Fruit fly (Drosophila melanogaster) whole organism, embryonic: ENCODE data around the gene Trax.

Experiments
- Ada2b ChIP-seq: fragments of 200-800 bp; sonication (Bioruptor generic); IDR thresholded peaks from 2 replicates; pipeline ENCODE4 v1.3.6; 2022; ENCODE audit warnings: missing biosample characterization, missing genetic modification characterization
- CG10321 ChIP-seq: fragments of 200-800 bp; sonication (Bioruptor generic); IDR thresholded peaks from 2 replicates; pipeline ENCODE4 v1.3.6; 2022; ENCODE audit warnings: missing biosample characterization, missing genetic modification characterization
- CG11723 ChIP-seq: fragments of 200-800 bp; sonication (Bioruptor generic); optimal IDR thresholded peaks from 2 replicates; lab custom pipeline; 2017; ENCODE audit warnings: missing biosample characterization, mild to moderate bottlenecking, missing genetic modification characterization
- CG13775 ChIP-seq: fragments of 200-800 bp; sonication (Bioruptor generic); optimal IDR thresholded peaks from 3 replicates; lab custom pipeline; 2017; ENCODE audit warnings: missing biosample characterization, mild to moderate bottlenecking, missing genetic modification characterization
- CG15269 ChIP-seq: fragments of 200-800 bp; sonication (Bioruptor generic); optimal IDR thresholded peaks from 2 replicates; lab custom pipeline; 2018; ENCODE audit warnings: missing biosample characterization, mild to moderate bottlenecking, missing genetic modification characterization, moderate library complexity
- CG18011 ChIP-seq: fragments of 200-800 bp; sonication (Bioruptor generic); optimal IDR thresholded peaks from 2 replicates; lab custom pipeline; 2017; ENCODE audit warnings: missing biosample characterization, missing genetic modification characterization, mild to moderate bottlenecking, moderate library complexity, missing genotype
- CG30431 ChIP-seq: fragments of 200-800 bp; sonication (Bioruptor generic); optimal IDR thresholded peaks from 2 replicates; lab custom pipeline; 2017; ENCODE audit warnings: missing biosample characterization, missing genetic modification characterization
- CG31365 ChIP-seq: fragments of 200-800 bp; sonication (Bioruptor generic); optimal IDR thresholded peaks from 2 replicates; lab custom pipeline; 2018; ENCODE audit warnings: missing biosample characterization, mild to moderate bottlenecking, missing genetic modification characterization
- CG3726 ChIP-seq: fragments of 200-800 bp; sonication (Bioruptor generic); IDR thresholded peaks from 3 replicates; pipeline ENCODE4, ENCODE4 v1.3.6; 2022; ENCODE audit warnings: missing biosample characterization, missing genetic modification characterization
- CG42726 ChIP-seq: fragments of 200-800 bp; sonication (Bioruptor generic); IDR thresholded peaks from 2 replicates; pipeline ENCODE4 v1.3.6; 2022; ENCODE audit warnings: missing biosample characterization, missing genetic modification characterization; ENCODE audit not compliant: partially characterized antibody
- CG4282 ChIP-seq: fragments of 200-800 bp; sonication (Bioruptor generic); optimal IDR thresholded peaks from 2 replicates; lab custom pipeline; 2016; ENCODE audit warnings: missing biosample characterization, missing genetic modification characterization
- CG4328 ChIP-seq: fragments of 200-800 bp; sonication (Bioruptor generic); optimal IDR thresholded peaks from 3 replicates; lab custom pipeline; 2017; ENCODE audit warnings: missing biosample characterization, missing genetic modification reagents, missing genetic modification characterization
- CG6254 ChIP-seq: fragments of 200-800 bp; sonication (Bioruptor generic); optimal IDR thresholded peaks from 3 replicates; lab custom pipeline; 2017; ENCODE audit warnings: mild to moderate bottlenecking, missing biosample characterization, missing genetic modification reagents, missing genetic modification characterization
- CG6272 ChIP-seq: fragments of 200-800 bp; sonication (Bioruptor generic); IDR thresholded peaks from 2 replicates; pipeline ENCODE4 v1.3.6; 2022; ENCODE audit warnings: missing biosample characterization, missing genetic modification characterization
- CG7556 ChIP-seq: fragments of 200-800 bp; sonication (Bioruptor generic); optimal IDR thresholded peaks from 2 replicates; lab custom pipeline; 2017; ENCODE audit warnings: missing biosample characterization, mild to moderate bottlenecking, missing genetic modification characterization
- CG8924 ChIP-seq: fragments of 200-800 bp; optimal IDR thresholded peaks from 3 replicates; lab custom pipeline; 2019; ENCODE audit warnings: missing biosample characterization, mild to moderate bottlenecking, missing genetic modification characterization, moderate library complexity
- CG8944 ChIP-seq: fragments of 200-800 bp; sonication (Bioruptor generic); optimal IDR thresholded peaks from 3 replicates; lab custom pipeline; 2016; ENCODE audit warnings: missing biosample characterization, missing genetic modification characterization
- Camta ChIP-seq: fragments of 200-800 bp; sonication (Bioruptor generic); optimal IDR thresholded peaks from 2 replicates; lab custom pipeline; 2016; ENCODE audit warnings: missing biosample characterization, missing genetic modification characterization
- CoRest ChIP-seq: fragments of 200-800 bp; sonication (Bioruptor generic); optimal IDR thresholded peaks from 3 replicates; lab custom pipeline; 2018; ENCODE audit warnings: missing biosample characterization, mild to moderate bottlenecking, missing genetic modification characterization, moderate library complexity
- D ChIP-seq, 2 experiments: fragments of 200-800 bp in 1 of 2; fragments of >200 bp in 1 of 2; sonication (Bioruptor generic) in 1 of 2; optimal IDR thresholded peaks; 2 replicates in 1 of 2; 3 replicates in 1 of 2; lab custom pipeline; 2017; ENCODE audit warnings: mild to moderate bottlenecking in 1 of 2, missing biosample characterization in 1 of 2, missing genetic modification characterization in 1 of 2, missing genetic modification reagents in 1 of 2
- Dref ChIP-seq: fragments of 200-800 bp; sonication (Bioruptor generic); IDR thresholded peaks from 2 replicates; pipeline ENCODE4 v1.3.6; 2022; ENCODE audit warnings: missing biosample characterization, missing genetic modification characterization
- Gsc ChIP-seq: fragments of 200-800 bp; sonication (Bioruptor generic); IDR thresholded peaks from 2 replicates; pipeline ENCODE4 v1.3.6; 2022; ENCODE audit warnings: missing biosample characterization, missing genetic modification characterization
- HLH4C ChIP-seq: fragments of 200-800 bp; sonication (Bioruptor generic); IDR thresholded peaks from 3 replicates; pipeline ENCODE4 v1.3.6; 2022; ENCODE audit warnings: missing biosample characterization, missing genetic modification characterization; ENCODE audit not compliant: partially characterized antibody
- Hmr ChIP-seq: fragments of 200-800 bp; sonication (Bioruptor generic); optimal IDR thresholded peaks from 3 replicates; lab custom pipeline; 2017; ENCODE audit warnings: mild to moderate bottlenecking, missing biosample characterization, missing genetic modification reagents, missing genetic modification characterization
- Hmx ChIP-seq: fragments of 200-800 bp; sonication (Bioruptor generic); optimal IDR thresholded peaks from 2 replicates; lab custom pipeline; 2016; ENCODE audit warnings: missing biosample characterization, missing genetic modification characterization
- NFAT ChIP-seq: fragments of 200-800 bp; sonication (Bioruptor generic); IDR thresholded peaks from 2 replicates; pipeline ENCODE4 v1.3.6; 2022; ENCODE audit warnings: missing biosample characterization, missing genetic modification characterization
- NK7.1 ChIP-seq: fragments of 200-800 bp; sonication (Bioruptor generic); optimal IDR thresholded peaks from 3 replicates; lab custom pipeline; 2016; ENCODE audit warnings: missing biosample characterization, missing genetic modification characterization
- Nf-YC ChIP-seq: fragments of 200-800 bp; optimal IDR thresholded peaks from 3 replicates; lab custom pipeline; 2019; ENCODE audit warnings: missing biosample characterization, mild to moderate bottlenecking, missing genetic modification characterization, moderate library complexity
- NfI ChIP-seq: fragments of 200-800 bp; sonication (Bioruptor generic); optimal IDR thresholded peaks from 3 replicates; lab custom pipeline; 2018; ENCODE audit warnings: missing biosample characterization, mild to moderate bottlenecking, missing genetic modification characterization, moderate library complexity
- Opbp ChIP-seq: fragments of 200-800 bp; sonication (Bioruptor generic); IDR thresholded peaks from 3 replicates; pipeline ENCODE4 v1.3.6; 2022; ENCODE audit warnings: missing biosample characterization, missing genetic modification characterization; ENCODE audit not compliant: partially characterized antibody
- ara ChIP-seq: fragments of 200-800 bp; sonication (Bioruptor generic); IDR thresholded peaks from 2 replicates; pipeline ENCODE4 v1.3.6; 2022; ENCODE audit warnings: missing biosample characterization, missing genetic modification characterization
- ato ChIP-seq: fragments of 200-800 bp; sonication (Bioruptor generic); IDR thresholded peaks from 2 replicates; pipeline ENCODE4 v1.3.6; 2022; ENCODE audit warnings: missing biosample characterization, missing genetic modification characterization; ENCODE audit not compliant: partially characterized antibody
- btn ChIP-seq: fragments of 200-800 bp; sonication (Bioruptor generic); optimal IDR thresholded peaks from 2 replicates; lab custom pipeline; 2016; ENCODE audit warnings: missing biosample characterization, missing genetic modification characterization
- chif ChIP-seq, 2 experiments: fragments of 200-800 bp; sonication (Bioruptor generic); optimal IDR thresholded peaks; 3 replicates each; lab custom pipeline; 2016; ENCODE audit warnings: missing biosample characterization in 2 of 2, missing genetic modification characterization in 2 of 2
- dmrt99B ChIP-seq: fragments of 200-800 bp; sonication (Bioruptor generic); optimal IDR thresholded peaks from 2 replicates; lab custom pipeline; 2018; ENCODE audit warnings: missing biosample characterization, mild to moderate bottlenecking, missing genetic modification characterization, moderate library complexity
- ham ChIP-seq: fragments of 200-800 bp; sonication (Bioruptor generic); IDR thresholded peaks from 2 replicates; pipeline ENCODE4 v1.3.6; 2022; ENCODE audit warnings: missing biosample characterization, missing genetic modification characterization
- lab ChIP-seq: fragments of 200-800 bp; sonication (Bioruptor generic); optimal IDR thresholded peaks from 3 replicates; lab custom pipeline; 2017; ENCODE audit warnings: missing biosample characterization, missing genetic modification characterization, mild to moderate bottlenecking, moderate library complexity, missing genetic modification reagents
- run ChIP-seq: fragments of 200-800 bp; sonication (Bioruptor generic); optimal IDR thresholded peaks from 3 replicates; lab custom pipeline; 2018; ENCODE audit warnings: missing biosample characterization, mild to moderate bottlenecking, missing genetic modification characterization
- salm ChIP-seq: fragments of 200-800 bp; sonication (Bioruptor generic); optimal IDR thresholded peaks from 2 replicates; lab custom pipeline; 2018; ENCODE audit warnings: missing biosample characterization, mild to moderate bottlenecking, missing genetic modification characterization
- scrt ChIP-seq: fragments of 200-800 bp; sonication (Bioruptor generic); optimal IDR thresholded peaks from 2 replicates; lab custom pipeline; 2018; ENCODE audit warnings: missing biosample characterization, mild to moderate bottlenecking, missing genetic modification characterization, moderate library complexity
- seq ChIP-seq: fragments of 200-800 bp; sonication (Bioruptor generic); IDR thresholded peaks from 2 replicates; pipeline ENCODE4 v1.3.6; 2022; ENCODE audit warnings: missing biosample characterization, missing genetic modification characterization
- sisA ChIP-seq: fragments of 200-800 bp; sonication (Bioruptor generic); IDR thresholded peaks from 2 replicates; pipeline ENCODE4 v1.3.6; 2022; ENCODE audit warnings: missing biosample characterization, missing genetic modification characterization
- slbo ChIP-seq: fragments of 200-800 bp; sonication (Bioruptor generic); IDR thresholded peaks from 2 replicates; pipeline ENCODE4 v1.3.6; 2022; ENCODE audit warnings: missing biosample characterization, missing genetic modification characterization
- slou ChIP-seq: fragments of 200-800 bp; sonication (Bioruptor generic); optimal IDR thresholded peaks from 3 replicates; lab custom pipeline; 2016; ENCODE audit warnings: missing biosample characterization, missing genetic modification characterization
- tna ChIP-seq: fragments of 200-800 bp; sonication (Bioruptor generic); IDR thresholded peaks from 2 replicates; pipeline ENCODE4 v1.3.6; 2022; ENCODE audit warnings: missing biosample characterization, missing genetic modification characterization; ENCODE audit not compliant: partially characterized antibody
- unpg ChIP-seq: fragments of 200-800 bp; sonication (Bioruptor generic); optimal IDR thresholded peaks from 3 replicates; lab custom pipeline; 2018; ENCODE audit warnings: missing biosample characterization, mild to moderate bottlenecking, missing genetic modification characterization, moderate library complexity
- vvl ChIP-seq: fragments of 200-800 bp; sonication (Bioruptor generic); IDR thresholded peaks from 2 replicates; pipeline ENCODE4 v1.3.6; 2022; ENCODE audit warnings: missing biosample characterization, missing genetic modification characterization
- zfh1 ChIP-seq: fragments of 200-800 bp; sonication (Bioruptor generic); IDR thresholded peaks from 3 replicates; pipeline ENCODE4 v1.3.6; 2022; ENCODE audit warnings: missing biosample characterization, missing genetic modification characterization

Trax gene

dm6 chr3R:15342926-15343685, 18.4 kb upstream of the Trax start, which contains the start of gene Nagk (continued):
- TF ChIP-seq CG31365 (no peak), NFAT (peak; percentile 58), zfh1 (GFP tag; lab: Robert Waterston, UW) (peak; percentile 30; the same call in 2 of the 3 replicates), CG15269 (peak; percentile 60), ara (GFP tag; lab: Robert Waterston, UW) (no peak), lab (peak; percentile 53), unpg (peak; percentile 11), vvl (peak; percentile 13; the same call in 1 of the 2 replicates), CG6272 (no peak), salm (peak; percentile 39), CG8924 (tag; lab: Kevin White, UChicago) (peak; percentile 79), HLH4C (GFP tag; lab: Robert Waterston, UW) (no peak), CG6254 (GFP tag; lab: Kevin White, UChicago) (no peak), dmrt99B (peak; percentile 67), CG18011 (GFP tag; lab: Kevin White, UChicago) (peak; percentile 36), NfI (GFP tag; lab: Kevin White, UChicago) (peak; percentile 45), Ada2b (GFP tag; lab: Robert Waterston, UW) (0 out of 2 replicates have a peak, but pooled peaks have one; percentile 9), CG13775 (peak; percentile 79), sisA (0 out of 2 replicates have a peak, but pooled peaks have one; percentile 30), Hmr (GFP tag; lab: Kevin White, UChicago) (peak; percentile 68), tna (GFP tag; lab: Robert Waterston, UW) (no peak), CG3726 (no peak), btn (GFP tag; lab: Kevin White, UChicago) (peak; percentile 9), Gsc (GFP tag; lab: Robert Waterston, UW) (no peak), CG11723 (GFP tag; lab: Kevin White, UChicago) (peak; percentile 53), D (optimal IDR thresholded peaks at IDR 0.05; lab: Kevin White, UChicago) (no peak), D (GFP tag; optimal IDR thresholded peaks at IDR 0.05; lab: Kevin White, UChicago) (peak; percentile 62), run (tag; lab: Kevin White, UChicago) (no peak), ham (GFP tag; lab: Robert Waterston, UW) (no peak), Dref (peak; percentile 56), chif (GFP tag; optimal IDR thresholded peaks at IDR 0.05; lab: Kevin White, UChicago) (peak; percentile 9 to 72), CG4328 (GFP tag; lab: Kevin White, UChicago) (peak; percentile 59), CG30431 (GFP tag; lab: Kevin White, UChicago) (peak; percentile 1), Hmx (no peak), CoRest (tag; lab: Kevin White, UChicago) (peak; percentile 77), Nf-YC (tag; lab: Kevin White, UChicago) (peak; percentile 66), CG4282 (GFP tag; lab: Kevin White, UChicago) (no peak), CG10321 (no peak), CG7556 (GFP tag; lab: Kevin White, UChicago) (peak; percentile 81), Camta (GFP tag; lab: Kevin White, UChicago) (peak; percentile 40), CG42726 (peak; percentile 56; the same call in 1 of the 2 replicates), CG8944 (GFP tag; lab: Kevin White, UChicago) (peak; percentile 35), scrt (GFP tag; lab: Kevin White, UChicago) (peak; percentile 42), ato (no peak), slou (GFP tag; lab: Kevin White, UChicago) (peak; percentile 4), seq (no peak), NK7.1 (GFP tag; lab: Kevin White, UChicago) (peak; percentile 20), Opbp (GFP tag; lab: Robert Waterston, UW) (peak; percentile 59; the same call in 1 of the 3 replicates), slbo (peak; percentile 71)
